Worm (Caenorhabditis elegans): ENCODE results near the gene rol-3.

Gene rol-3

ce11 chrV:8247311-8248105 lies 9.3 kb upstream of the rol-3 start:
- TF ChIP-seq tbx-2 (tag; optimal IDR thresholded peaks at IDR 0.05), result peak; percentile 59
- peak; percentile 79 for TF ChIP-seq nhr-77 (tag; optimal IDR thresholded peaks at IDR 0.05)
- peak in 1 of 2 experiments; percentile 9 for TF ChIP-seq mdl-1 (tag; optimal IDR thresholded peaks at IDR 0.05)
- TF ChIP-seq lir-3 (tag; optimal IDR thresholded peaks at IDR 0.05; ENCODE audit: poor library complexity), result peak; percentile 23
- TF ChIP-seq fos-1 (tag; optimal IDR thresholded peaks at IDR 0.05), result peak; percentile 71
- peak in 1 of 2 experiments; percentile 46 for TF ChIP-seq ztf-11 (tag; optimal IDR thresholded peaks at IDR 0.05)
- peak; percentile 90 for TF ChIP-seq ama-1 (optimal IDR thresholded peaks at IDR 0.05)
- peak; percentile 58 for TF ChIP-seq zip-4 (GFP tag; optimal IDR thresholded peaks at IDR 0.05)
- 0 out of 2 replicates have a peak, but pooled peaks have one; percentile 26 for TF ChIP-seq mab-9 (GFP tag; IDR thresholded peaks at IDR 0.05)
- no peak for TF ChIP-seq ets-5 (GFP tag; IDR thresholded peaks at IDR 0.05)
- peak; percentile 13 for TF ChIP-seq C16A3.4 (tag; optimal IDR thresholded peaks at IDR 0.05)
- peak; percentile 61 for TF ChIP-seq lin-13 (GFP tag; optimal IDR thresholded peaks at IDR 0.05)
- peak; percentile 84 for TF ChIP-seq nhr-20 (tag; optimal IDR thresholded peaks at IDR 0.05)
- TF ChIP-seq ceh-82 (tag; optimal IDR thresholded peaks at IDR 0.05), result peak; percentile 47 to 55 (median 54)
- peak; percentile 96 for TF ChIP-seq nhr-90 (tag; optimal IDR thresholded peaks at IDR 0.05; ENCODE audit: poor library complexity)
- TF ChIP-seq xbp-1 (tag; optimal IDR thresholded peaks at IDR 0.05), result peak; percentile 62
- no peak for TF ChIP-seq nhr-12 (tag; optimal IDR thresholded peaks at IDR 0.05)
- TF ChIP-seq hpl-2 (GFP tag; optimal IDR thresholded peaks at IDR 0.05), result peak; percentile 54
- no peak for TF ChIP-seq hlh-4 (tag; optimal IDR thresholded peaks at IDR 0.05)
- TF ChIP-seq nhr-47 (tag; optimal IDR thresholded peaks at IDR 0.05), result peak; percentile 90
- TF ChIP-seq dsc-1 (tag; optimal IDR thresholded peaks at IDR 0.05), result peak; percentile 67
- TF ChIP-seq pax-3 (tag; optimal IDR thresholded peaks at IDR 0.05), result no peak
- TF ChIP-seq ces-1 (GFP tag; optimal IDR thresholded peaks at IDR 0.05), result no peak
- no peak for TF ChIP-seq ceh-90 (tag; optimal IDR thresholded peaks at IDR 0.05)
- TF ChIP-seq isw-1 (GFP tag; IDR thresholded peaks at IDR 0.05), result no peak
- TF ChIP-seq ztf-4 (tag; optimal IDR thresholded peaks at IDR 0.05), result peak; percentile 24
- peak; percentile 99 for TF ChIP-seq snpc-4 (tag; optimal IDR thresholded peaks at IDR 0.05)
- TF ChIP-seq lsy-2 (tag; optimal IDR thresholded peaks at IDR 0.05), result peak; percentile 18 to 70
- no peak for TF ChIP-seq ceh-8 (GFP tag; optimal IDR thresholded peaks at IDR 0.05)
- no peak for TF ChIP-seq fkh-10 (GFP tag; optimal IDR thresholded peaks at IDR 0.05)
- peak; percentile 86 for TF ChIP-seq swsn-7 (tag; optimal IDR thresholded peaks at IDR 0.05)
- TF ChIP-seq unc-130 (tag; optimal IDR thresholded peaks at IDR 0.05), result no peak
- TF ChIP-seq unc-62 (GFP tag; optimal IDR thresholded peaks at IDR 0.05), result no peak
- no peak for TF ChIP-seq egl-13 (tag; optimal IDR thresholded peaks at IDR 0.05)
- no peak for TF ChIP-seq ceh-63 (GFP tag; optimal IDR thresholded peaks at IDR 0.05)
- no peak for TF ChIP-seq mef-2 (tag; optimal IDR thresholded peaks at IDR 0.05)
- TF ChIP-seq fkh-4 (tag; optimal IDR thresholded peaks at IDR 0.05; ENCODE audit: borderline replicate concordance), result peak; percentile 18
- TF ChIP-seq jun-1 (tag; optimal IDR thresholded peaks at IDR 0.05), result peak; percentile 54
- no peak for TF ChIP-seq zag-1 (tag; optimal IDR thresholded peaks at IDR 0.05)
- TF ChIP-seq sptf-1 (tag; optimal IDR thresholded peaks at IDR 0.05), result no peak
- TF ChIP-seq pqm-1 (tag; optimal IDR thresholded peaks at IDR 0.05), result no peak
- TF ChIP-seq skn-1 (tag; optimal IDR thresholded peaks at IDR 0.05), result no peak
- TF ChIP-seq lin-14 (GFP tag; optimal IDR thresholded peaks at IDR 0.05), result peak; percentile 85
- TF ChIP-seq F16B12.6 (tag; optimal IDR thresholded peaks at IDR 0.05), result no peak
- peak; percentile 24 for TF ChIP-seq aha-1 (tag; optimal IDR thresholded peaks at IDR 0.05)
- no peak for TF ChIP-seq egl-27 (tag; optimal IDR thresholded peaks at IDR 0.05)
- peak; percentile 88 for TF ChIP-seq nhr-19 (GFP tag; conservative IDR thresholded peaks at IDR 0.05)
- TF ChIP-seq mep-1 (tag; optimal IDR thresholded peaks at IDR 0.05), result peak; percentile 68
- TF ChIP-seq unc-98 (GFP tag; IDR thresholded peaks at IDR 0.05), result no peak
- TF ChIP-seq nhr-237 (tag; optimal IDR thresholded peaks at IDR 0.05), result no peak
- TF ChIP-seq unc-30 (tag; optimal IDR thresholded peaks at IDR 0.05), result no peak
- peak; percentile 34 for TF ChIP-seq sup-37 (GFP tag; optimal IDR thresholded peaks at IDR 0.05)
